Worm (Caenorhabditis elegans) whole organism, young adult: Measurements from ENCODE around the gene sel-7.

Experiments used
- F37B4.10 ChIP-seq: fragments of 200-800 bp; sonication (Bioruptor generic); IDR thresholded peaks from 2 replicates; pipeline ENCODE4 v1.3.6; 2022; ENCODE audit warnings: missing genetic modification characterization, missing compliant biosample characterization
- F39B2.1 ChIP-seq: fragments of 200-800 bp; sonication (Bioruptor generic); IDR thresholded peaks from 2 replicates; pipeline ENCODE4 v1.3.6; 2022; ENCODE audit warnings: missing genetic modification reagents, missing genetic modification characterization, missing compliant biosample characterization
- F49E8.2 ChIP-seq: sonication (generic microtip); optimal IDR thresholded peaks from 3 replicates; lab custom pipeline; 2017; ENCODE audit warnings: missing genetic modification characterization, mild to moderate bottlenecking, missing compliant biosample characterization, antibody characterized with exemption, moderate library complexity; ENCODE audit not compliant: insufficient read depth
- T07F8.4 ChIP-seq: sonication (generic microtip); optimal IDR thresholded peaks from 2 replicates; lab custom pipeline; 2016; ENCODE audit warnings: mild to moderate bottlenecking, missing genetic modification characterization, moderate library complexity, missing compliant biosample characterization
- Y53F4B.3 ChIP-seq: fragments of 200-800 bp; sonication (Bioruptor generic); IDR thresholded peaks from 2 replicates; pipeline ENCODE4 v1.3.6; 2022; ENCODE audit warnings: missing genetic modification reagents, missing genetic modification characterization, missing compliant biosample characterization
- Y79H2A.3 ChIP-seq: fragments of 200-800 bp; sonication (Bioruptor generic); conservative IDR thresholded peaks from 2 replicates; pipeline ENCODE4 v1.3.6; 2022; ENCODE audit warnings: missing genetic modification reagents, missing genetic modification characterization, missing compliant biosample characterization
- Y95B8A.8 ChIP-seq: fragments of 200-800 bp; sonication (Bioruptor generic); IDR thresholded peaks from 2 replicates; pipeline ENCODE4 v1.3.6; 2022; ENCODE audit warnings: missing genetic modification reagents, missing genetic modification characterization, missing compliant biosample characterization
- aptf-3 ChIP-seq: fragments of 200-800 bp; sonication (Bioruptor generic); IDR thresholded peaks from 2 replicates; pipeline ENCODE4 v1.3.6; 2022; ENCODE audit warnings: missing genetic modification characterization, missing compliant biosample characterization
- atf-7 ChIP-seq: sonication (generic microtip); optimal IDR thresholded peaks from 2 replicates; lab custom pipeline; 2017; ENCODE audit warnings: mild to moderate bottlenecking, missing genetic modification characterization, missing compliant biosample characterization
- attf-3 ChIP-seq: fragments of 200-800 bp; sonication (Bioruptor generic); conservative IDR thresholded peaks from 2 replicates; pipeline ENCODE4 v1.3.6; 2022; ENCODE audit warnings: missing genetic modification reagents, missing genetic modification characterization, missing compliant biosample characterization
- attf-5 ChIP-seq: fragments of 200-800 bp; sonication (Bioruptor generic); optimal IDR thresholded peaks from 2 replicates; lab custom pipeline; 2018; ENCODE audit warnings: mild to moderate bottlenecking, missing genetic modification characterization, missing compliant biosample characterization
- ccch-3 ChIP-seq: fragments of 200-800 bp; sonication (Bioruptor generic); optimal IDR thresholded peaks from 2 replicates; lab custom pipeline; 2018; ENCODE audit warnings: mild to moderate bottlenecking, missing genetic modification characterization, missing compliant biosample characterization
- cebp-1 ChIP-seq, 2 experiments: fragments of 200-800 bp in 1 of 2; sonication (Bioruptor generic) in 1 of 2; sonication (generic microtip) in 1 of 2; IDR thresholded peaks in 1 of 2; optimal IDR thresholded peaks in 1 of 2; 2 replicates each; pipeline versions ENCODE4 v1.3.6 to Lab custom; 2017 to 2022; ENCODE audit warnings: missing compliant biosample characterization in 2 of 2, missing genetic modification characterization in 2 of 2, mild to moderate bottlenecking in 1 of 2, missing genetic modification reagents in 1 of 2, moderate library complexity in 1 of 2
- dox-1 ChIP-seq: fragments of 200-800 bp; sonication (Bioruptor generic); IDR thresholded peaks from 2 replicates; pipeline ENCODE4 v1.3.6; 2022; ENCODE audit warnings: missing genetic modification reagents, missing genetic modification characterization, missing compliant biosample characterization
- dpff-1 ChIP-seq: sonication (generic microtip); optimal IDR thresholded peaks from 2 replicates; lab custom pipeline; 2017; ENCODE audit warnings: mild to moderate bottlenecking, missing genetic modification characterization, missing compliant biosample characterization
- egl-44 ChIP-seq: fragments of 200-800 bp; sonication (Bioruptor generic); IDR thresholded peaks from 2 replicates; pipeline ENCODE4 v1.3.6; 2022; ENCODE audit warnings: missing genetic modification reagents, missing genetic modification characterization, missing compliant biosample characterization
- ekl-4 ChIP-seq: fragments of 200-800 bp; sonication (Bioruptor generic); IDR thresholded peaks from 2 replicates; pipeline ENCODE4 v1.3.6; 2022; ENCODE audit warnings: missing genetic modification reagents, missing genetic modification characterization, missing compliant biosample characterization
- gei-17 ChIP-seq: fragments of 200-800 bp; sonication (Bioruptor generic); optimal IDR thresholded peaks from 2 replicates; lab custom pipeline; 2018; ENCODE audit warnings: mild to moderate bottlenecking, missing genetic modification characterization, missing compliant biosample characterization
- hlh-12 ChIP-seq: sonication (generic microtip); optimal IDR thresholded peaks from 2 replicates; lab custom pipeline; 2016; ENCODE audit warnings: missing genetic modification characterization, missing compliant biosample characterization
- hlh-26 ChIP-seq: fragments of 200-800 bp; sonication (Bioruptor generic); conservative IDR thresholded peaks from 2 replicates; pipeline ENCODE4 v1.3.6; 2022; ENCODE audit warnings: missing genetic modification reagents, missing genetic modification characterization, missing compliant biosample characterization
- lin-40 ChIP-seq: sonication (generic microtip); optimal IDR thresholded peaks from 2 replicates; lab custom pipeline; 2016; ENCODE audit warnings: missing genetic modification characterization, mild to moderate bottlenecking, missing compliant biosample characterization, missing genotype, missing genetic modification reagents
- lin-54 ChIP-seq: fragments of 200-800 bp; sonication (Bioruptor generic); optimal IDR thresholded peaks from 2 replicates; lab custom pipeline; 2018; ENCODE audit warnings: mild to moderate bottlenecking, missing genetic modification characterization, missing compliant biosample characterization
- madf-3 ChIP-seq: fragments of 200-800 bp; sonication (Bioruptor generic); IDR thresholded peaks from 2 replicates; pipeline ENCODE4 v1.3.6; 2022; ENCODE audit warnings: missing genetic modification reagents, missing genetic modification characterization, missing compliant biosample characterization
- sea-2 ChIP-seq: fragments of 200-800 bp; sonication (Bioruptor generic); IDR thresholded peaks from 2 replicates; pipeline ENCODE4 v1.3.6; 2022; ENCODE audit warnings: missing genetic modification characterization, missing compliant biosample characterization
- snpc-3.4 ChIP-seq: sonication (generic microtip); optimal IDR thresholded peaks from 2 replicates; lab custom pipeline; 2017; ENCODE audit warnings: missing genetic modification characterization, mild to moderate bottlenecking, missing compliant biosample characterization, antibody characterized with exemption, moderate library complexity, missing genotype, missing genetic modification reagents
- sptf-2 ChIP-seq: fragments of 200-800 bp; sonication (Bioruptor generic); optimal IDR thresholded peaks from 2 replicates; lab custom pipeline; 2018; ENCODE audit warnings: mild to moderate bottlenecking, missing genetic modification characterization, missing compliant biosample characterization
- xnd-1 ChIP-seq: sonication (generic microtip); optimal IDR thresholded peaks from 2 replicates; lab custom pipeline; 2016; ENCODE audit warnings: missing genotype, missing genetic modification reagents, missing genetic modification characterization, missing compliant biosample characterization
- ztf-18 ChIP-seq: sonication (generic microtip); optimal IDR thresholded peaks from 2 replicates; lab custom pipeline; 2016; ENCODE audit warnings: missing genotype, mild to moderate bottlenecking, missing genetic modification characterization, missing compliant biosample characterization
- ztf-26 ChIP-seq: sonication (generic microtip); optimal IDR thresholded peaks from 2 replicates; lab custom pipeline; 2017; ENCODE audit warnings: missing genetic modification characterization, missing compliant biosample characterization
- ztf-3 ChIP-seq: fragments of 200-800 bp; sonication (Bioruptor generic); optimal IDR thresholded peaks from 2 replicates; lab custom pipeline; 2018; ENCODE audit warnings: mild to moderate bottlenecking, missing genetic modification characterization, missing compliant biosample characterization

The sel-7 gene

DNA sequence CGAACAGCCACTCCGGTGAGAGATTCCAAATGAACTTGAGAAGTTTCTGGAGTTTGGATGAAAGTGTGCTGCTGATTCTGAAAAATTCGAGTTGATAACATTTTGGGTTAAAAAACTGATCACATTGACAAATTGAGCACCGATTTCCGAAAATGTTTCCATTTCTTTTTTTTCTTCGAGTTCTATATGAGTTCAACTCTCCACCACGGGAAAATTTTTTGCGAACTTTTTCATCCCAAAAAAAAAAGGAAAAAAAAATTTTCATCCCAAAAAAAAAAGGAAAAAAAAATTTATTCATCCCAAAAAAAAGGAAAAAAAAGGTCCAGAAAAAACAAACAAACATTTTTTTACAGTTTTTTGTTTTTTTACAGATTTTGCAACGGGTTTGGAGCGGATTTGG, 36.9 kb upstream of the sel-7 start, which contains the start of gene Y60A9A.1:
Y60A9A.1 (minus strand) TSS at position 101 of the 400 bp plus-strand sequence.
- TF ChIP-seq ztf-18 (no peak), T07F8.4 (tag; lab: Kevin White, UChicago) (no peak), attf-5 (GFP tag; lab: Kevin White, UChicago) (no peak), aptf-3 (GFP tag; lab: Robert Waterston, UW) (no peak), ccch-3 (GFP tag; lab: Kevin White, UChicago) (no peak), ekl-4 (GFP tag; lab: Robert Waterston, UW) (no peak)
- TF ChIP-seq, all 124 proteins: peak for 0

DNA sequence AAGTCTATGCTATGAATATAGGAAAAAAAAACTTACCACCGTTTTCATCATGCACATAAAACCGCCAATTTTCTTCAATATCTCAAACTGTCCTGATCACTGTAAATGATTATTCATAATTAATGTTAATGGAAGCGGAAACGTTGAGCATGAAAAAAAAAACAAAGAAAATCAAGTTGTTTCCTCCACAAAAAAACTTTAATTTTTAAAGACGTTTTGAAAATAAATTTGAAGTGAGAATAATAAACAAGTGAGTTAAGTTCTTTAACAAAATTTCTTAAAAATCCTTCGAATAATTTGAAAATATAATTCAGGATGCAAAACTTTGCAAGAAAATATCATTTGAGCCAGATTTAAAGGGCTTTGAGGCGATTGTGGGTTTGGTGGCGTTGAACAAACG, 30.0 kb upstream of the sel-7 start, which contains the start of gene irk-3:
irk-3 (minus strand) TSS at position 101 of the 400 bp plus-strand sequence.
- TF ChIP-seq ztf-26 (tag; lab: Kevin White, UChicago) = no peak
- TF ChIP-seq snpc-3.4 (tag; lab: Kevin White, UChicago) = no peak
- no peak for TF ChIP-seq cebp-1 (GFP tag; IDR thresholded peaks at IDR 0.05; lab: Robert Waterston, UW)
- no peak for TF ChIP-seq cebp-1 (tag; optimal IDR thresholded peaks at IDR 0.05; lab: Kevin White, UChicago)
- no peak for TF ChIP-seq aptf-3 (GFP tag; lab: Robert Waterston, UW)
- no peak for TF ChIP-seq Y95B8A.8 (GFP tag; lab: Robert Waterston, UW)
- no peak for TF ChIP-seq sptf-2 (GFP tag; lab: Kevin White, UChicago)
- TF ChIP-seq hlh-26 (GFP tag; lab: Robert Waterston, UW) = no peak
- TF ChIP-seq Y53F4B.3 (GFP tag; lab: Robert Waterston, UW) = no peak
- no peak for TF ChIP-seq madf-3
- no peak for TF ChIP-seq F49E8.2 (tag; lab: Kevin White, UChicago)

- TF ChIP-seq snpc-3.4 (tag; lab: Kevin White, UChicago) (no peak), F39B2.1 (GFP tag; lab: Robert Waterston, UW) (no peak), gei-17 (no peak)
Observed at ce11 chrX:14366081-14366480, 25.8 kb upstream of the sel-7 start.

DNA sequence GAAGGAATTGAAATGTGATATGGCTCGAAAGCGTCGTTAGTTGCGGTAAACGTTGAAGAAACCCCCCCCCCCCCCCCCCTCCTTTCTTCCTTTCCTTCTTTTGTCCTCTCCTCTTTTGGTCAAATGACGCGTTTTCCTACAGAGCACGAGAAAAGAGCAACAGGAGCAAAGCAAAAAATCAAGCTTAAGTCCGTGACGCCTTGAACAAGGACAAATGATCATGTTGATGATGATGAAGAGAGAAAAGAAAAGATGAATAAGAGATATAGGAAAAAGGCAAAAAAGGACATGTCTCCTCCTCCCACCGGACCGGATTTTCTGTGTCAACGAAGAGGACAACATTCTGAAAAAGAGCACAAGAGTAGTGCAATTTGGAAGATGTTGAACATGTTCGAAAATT, 19.3 kb upstream of the sel-7 start:
- TF ChIP-seq dpff-1 (tag; lab: Kevin White, UChicago) = no peak
- no peak for TF ChIP-seq hlh-12
- no peak for TF ChIP-seq madf-3
- no peak for TF ChIP-seq sea-2 (GFP tag; lab: Robert Waterston, UW)
- TF ChIP-seq ztf-3 (GFP tag; lab: Kevin White, UChicago) = no peak
- TF ChIP-seq dox-1 (GFP tag; lab: Robert Waterston, UW) = no peak
- no peak for TF ChIP-seq Y79H2A.3 (GFP tag; lab: Robert Waterston, UW)
- TF ChIP-seq lin-54 (GFP tag; lab: Kevin White, UChicago) = no peak
- no peak for TF ChIP-seq egl-44 (GFP tag; lab: Robert Waterston, UW)
- no peak for TF ChIP-seq attf-3 (GFP tag; lab: Robert Waterston, UW)
- TF ChIP-seq F37B4.10 (GFP tag; lab: Robert Waterston, UW) = no peak

ce11 chrX:14356683-14357287, 16.5 kb upstream of the sel-7 start:
- TF ChIP-seq cebp-1 (GFP tag; IDR thresholded peaks at IDR 0.05; lab: Robert Waterston, UW) (no peak), cebp-1 (tag; optimal IDR thresholded peaks at IDR 0.05; lab: Kevin White, UChicago) (peak; percentile 73), Y79H2A.3 (GFP tag; lab: Robert Waterston, UW) (no peak), atf-7 (tag; lab: Kevin White, UChicago) (no peak), xnd-1 (tag; lab: Kevin White, UChicago) (no peak), lin-40 (tag; lab: Kevin White, UChicago) (peak; percentile 42)
